Fruit fly (Drosophila melanogaster) whole organism, prepupa: ENCODE results near the gene CG1092.

Experiments
- Blimp-1 ChIP-seq: fragments of 200-800 bp; sonication (Bioruptor generic); optimal IDR thresholded peaks from 3 replicates; lab custom pipeline; 2017; ENCODE audit warnings: missing biosample characterization, missing genetic modification characterization, mild to moderate bottlenecking, moderate library complexity, missing genetic modification reagents
- CG10669 ChIP-seq: fragments of 200-800 bp; sonication (Bioruptor generic); optimal IDR thresholded peaks from 3 replicates; lab custom pipeline; 2018; ENCODE audit warnings: missing biosample characterization, mild to moderate bottlenecking, missing genetic modification characterization, moderate library complexity
- CG16779 ChIP-seq: fragments of 200-800 bp; sonication (Bioruptor generic); optimal IDR thresholded peaks from 3 replicates; lab custom pipeline; 2017; ENCODE audit warnings: missing biosample characterization, mild to moderate bottlenecking, missing genetic modification characterization
- CG34406 ChIP-seq: fragments of 200-800 bp; sonication (Bioruptor generic); optimal IDR thresholded peaks from 3 replicates; lab custom pipeline; 2016; ENCODE audit warnings: missing biosample characterization, missing genetic modification characterization
- CG7368 ChIP-seq: fragments of 200-800 bp; sonication (Bioruptor generic); optimal IDR thresholded peaks from 3 replicates; lab custom pipeline; 2016; ENCODE audit warnings: missing biosample characterization, missing genetic modification characterization
- Eip78C ChIP-seq: fragments of 200-800 bp; sonication (Bioruptor generic); peaks from one replicate; lab custom pipeline; 2016; ENCODE audit warnings: missing biosample characterization, missing genetic modification characterization
- Hr39 ChIP-seq: fragments of 200-800 bp; sonication (Bioruptor generic); optimal IDR thresholded peaks from 2 replicates; lab custom pipeline; 2016; ENCODE audit warnings: missing biosample characterization, missing genetic modification characterization
- Lpt ChIP-seq: fragments of 200-800 bp; sonication (Bioruptor generic); optimal IDR thresholded peaks from 3 replicates; lab custom pipeline; 2016; ENCODE audit warnings: missing biosample characterization, missing genetic modification characterization
- OdsH ChIP-seq: fragments of 200-800 bp; sonication (Bioruptor generic); optimal IDR thresholded peaks from 3 replicates; lab custom pipeline; 2016; ENCODE audit warnings: missing biosample characterization, missing genetic modification characterization
- Sox102F ChIP-seq: fragments of 200-800 bp; sonication (Bioruptor generic); optimal IDR thresholded peaks from 2 replicates; lab custom pipeline; 2016; ENCODE audit warnings: missing biosample characterization, mild to moderate bottlenecking, missing genetic modification characterization
- eg ChIP-seq: fragments of 200-800 bp; sonication (Bioruptor generic); IDR thresholded peaks from 3 replicates; pipeline ENCODE4 v1.3.6; 2022; ENCODE audit warnings: missing biosample characterization, missing genetic modification characterization
- fd59A ChIP-seq: fragments of 200-800 bp; sonication (Bioruptor generic); optimal IDR thresholded peaks from 2 replicates; lab custom pipeline; 2017; ENCODE audit warnings: missing biosample characterization, mild to moderate bottlenecking, missing genetic modification characterization, missing genetic modification reagents
- fd85E ChIP-seq: fragments of 200-800 bp; sonication (Bioruptor generic); optimal IDR thresholded peaks from 3 replicates; lab custom pipeline; 2016; ENCODE audit warnings: missing biosample characterization, missing genetic modification characterization
- svp ChIP-seq: fragments of 200-800 bp; sonication (Bioruptor generic); peaks from one replicate; lab custom pipeline; 2016; ENCODE audit warnings: missing biosample characterization, missing genetic modification characterization

- TF ChIP-seq fd85E (GFP tag; lab: Kevin White, UChicago) (no peak), Blimp-1 (GFP tag; lab: Kevin White, UChicago) (no peak), svp (GFP tag; lab: Kevin White, UChicago) (no peak), Lpt (GFP tag; lab: Kevin White, UChicago) (no peak), CG10669 (GFP tag; lab: Kevin White, UChicago) (no peak), Hr39 (no peak), eg (GFP tag; lab: Robert Waterston, UW) (no peak), CG7368 (GFP tag; lab: Kevin White, UChicago) (no peak), fd59A (no peak), Eip78C (GFP tag; lab: Kevin White, UChicago) (no peak), OdsH (GFP tag; lab: Kevin White, UChicago) (no peak), Sox102F (no peak), CG34406 (GFP tag; lab: Kevin White, UChicago) (no peak), CG16779 (tag; lab: Kevin White, UChicago) (no peak)
These were observed 11.3 kb downstream of the CG1092 start, which contains the start of gene flip for dm6 chr3R:4277828-4278227.
